Fruit fly (Drosophila melanogaster) whole organism, embryonic: ENCODE measurements around the gene CG16985.

Source experiments
- ATbp ChIP-seq: fragments of 200-800 bp; sonication (Bioruptor generic); optimal IDR thresholded peaks from 2 replicates; lab custom pipeline; 2017; ENCODE audit warnings: missing biosample characterization, mild to moderate bottlenecking, missing genetic modification characterization, missing genetic modification reagents
- Abd-B ChIP-seq: fragments of 200-800 bp; sonication (Bioruptor generic); optimal IDR thresholded peaks from 2 replicates; lab custom pipeline; 2018; ENCODE audit warnings: missing biosample characterization, mild to moderate bottlenecking, missing genetic modification characterization, moderate library complexity
- BEAF-32 ChIP-seq: fragments of 200-800 bp; sonication (Bioruptor generic); optimal IDR thresholded peaks from 3 replicates; lab custom pipeline; 2017; ENCODE audit warnings: missing biosample characterization, missing genetic modification characterization, mild to moderate bottlenecking, moderate library complexity, missing genetic modification reagents
- CG1024 ChIP-seq: fragments of 200-800 bp; sonication (Bioruptor generic); IDR thresholded peaks from 2 replicates; pipeline ENCODE4 v1.3.6; 2022; ENCODE audit warnings: missing biosample characterization, missing genetic modification characterization
- CG10462 ChIP-seq: fragments of 200-800 bp; sonication (Bioruptor generic); optimal IDR thresholded peaks from 2 replicates; lab custom pipeline; 2016; ENCODE audit warnings: missing biosample characterization, missing genetic modification characterization
- CG12744 ChIP-seq: fragments of 200-800 bp; sonication (Bioruptor generic); optimal IDR thresholded peaks from 2 replicates; lab custom pipeline; 2016; ENCODE audit warnings: missing biosample characterization, missing genetic modification characterization
- CG12942 ChIP-seq: fragments of 200-800 bp; sonication (Bioruptor generic); optimal IDR thresholded peaks from 3 replicates; lab custom pipeline; 2016; ENCODE audit warnings: missing biosample characterization, missing genetic modification characterization
- CG15479 ChIP-seq: fragments of 200-800 bp; sonication (Bioruptor generic); optimal IDR thresholded peaks from 3 replicates; lab custom pipeline; 2019; ENCODE audit warnings: missing biosample characterization, mild to moderate bottlenecking, missing genetic modification characterization, moderate library complexity
- CG15696 ChIP-seq: fragments of 200-800 bp; sonication (Bioruptor generic); optimal IDR thresholded peaks from 2 replicates; lab custom pipeline; 2019; ENCODE audit warnings: missing biosample characterization, mild to moderate bottlenecking, missing genetic modification characterization, moderate library complexity
- CG17912 ChIP-seq: fragments of 200-800 bp; sonication (Bioruptor generic); optimal IDR thresholded peaks from 2 replicates; lab custom pipeline; 2018; ENCODE audit warnings: missing biosample characterization, mild to moderate bottlenecking, missing genetic modification characterization
- CG1832 ChIP-seq: fragments of 200-800 bp; sonication (Bioruptor generic); optimal IDR thresholded peaks from 2 replicates; lab custom pipeline; 2017; ENCODE audit warnings: missing biosample characterization, mild to moderate bottlenecking, missing genetic modification characterization, inconsistent platforms
- CG2678 ChIP-seq: fragments of 200-800 bp; sonication (Bioruptor generic); optimal IDR thresholded peaks from 3 replicates; lab custom pipeline; 2019; ENCODE audit warnings: missing biosample characterization, mild to moderate bottlenecking, missing genetic modification characterization, moderate library complexity
- CG2875 ChIP-seq: fragments of 200-800 bp; sonication (Bioruptor generic); optimal IDR thresholded peaks from 2 replicates; lab custom pipeline; 2017; ENCODE audit warnings: missing biosample characterization, mild to moderate bottlenecking, missing genetic modification characterization, missing genetic modification reagents
- CG3847 ChIP-seq: fragments of 200-800 bp; sonication (Bioruptor generic); IDR thresholded peaks from 2 replicates; pipeline ENCODE4 v1.3.6; 2022; ENCODE audit warnings: missing biosample characterization, missing genetic modification characterization
- CG4707 ChIP-seq: fragments of 200-800 bp; sonication (Bioruptor generic); optimal IDR thresholded peaks from 2 replicates; lab custom pipeline; 2018; ENCODE audit warnings: missing biosample characterization, mild to moderate bottlenecking, missing genetic modification characterization, moderate library complexity
- CG5953 ChIP-seq: fragments of 200-800 bp; sonication (Bioruptor generic); IDR thresholded peaks from 2 replicates; pipeline ENCODE4 v1.3.6; 2022; ENCODE audit warnings: missing biosample characterization, missing genetic modification characterization
- CG7928 ChIP-seq: fragments of 200-800 bp; sonication (Bioruptor generic); optimal IDR thresholded peaks from 2 replicates; lab custom pipeline; 2017; ENCODE audit warnings: missing biosample characterization, mild to moderate bottlenecking, missing genetic modification characterization
- CG8388 ChIP-seq: fragments of 200-800 bp; sonication (Bioruptor generic); optimal IDR thresholded peaks from 2 replicates; lab custom pipeline; 2019; ENCODE audit warnings: missing biosample characterization, mild to moderate bottlenecking, missing genetic modification characterization, moderate library complexity
- CG9215 ChIP-seq: fragments of 200-800 bp; sonication (Bioruptor generic); IDR thresholded peaks from 2 replicates; pipeline ENCODE4 v1.3.6; 2022; ENCODE audit warnings: missing biosample characterization, missing genetic modification characterization
- CG9609 ChIP-seq: fragments of 200-800 bp; sonication (Bioruptor generic); optimal IDR thresholded peaks from 3 replicates; lab custom pipeline; 2016; ENCODE audit warnings: missing biosample characterization, missing genetic modification characterization
- Elba2 ChIP-seq: fragments of 200-800 bp; sonication (Bioruptor generic); optimal IDR thresholded peaks from 3 replicates; lab custom pipeline; 2016; ENCODE audit warnings: missing biosample characterization, missing genetic modification characterization
- HHEX ChIP-seq: fragments of 200-800 bp; sonication (Bioruptor generic); optimal IDR thresholded peaks from 3 replicates; lab custom pipeline; 2017; ENCODE audit warnings: missing biosample characterization, mild to moderate bottlenecking, missing genetic modification characterization, missing genetic modification reagents
- HLHmδ ChIP-seq: fragments of 200-800 bp; sonication (Bioruptor generic); optimal IDR thresholded peaks from 2 replicates; lab custom pipeline; 2018; ENCODE audit warnings: missing biosample characterization, mild to moderate bottlenecking, missing genetic modification characterization, moderate library complexity
- Hey ChIP-seq: fragments of 200-800 bp; sonication (Bioruptor generic); optimal IDR thresholded peaks from 3 replicates; lab custom pipeline; 2018; ENCODE audit warnings: missing biosample characterization, mild to moderate bottlenecking, missing genetic modification characterization
- Lim3 ChIP-seq: fragments of 200-800 bp; sonication (Bioruptor generic); IDR thresholded peaks from 2 replicates; pipeline ENCODE4 v1.3.6; 2022; ENCODE audit warnings: missing biosample characterization, missing genetic modification characterization
- MESR4 ChIP-seq: fragments of 200-800 bp; sonication (Bioruptor generic); optimal IDR thresholded peaks from 2 replicates; lab custom pipeline; 2018; ENCODE audit warnings: missing biosample characterization, mild to moderate bottlenecking, missing genetic modification characterization, moderate library complexity
- Oaz ChIP-seq: fragments of 200-800 bp; sonication (Bioruptor generic); IDR thresholded peaks from 2 replicates; pipeline ENCODE4 v1.3.6; 2022; ENCODE audit warnings: missing biosample characterization, missing genetic modification characterization
- Trl ChIP-seq, 3 experiments: fragments of >200 bp in 2 of 3; fragments of 200-800 bp in 1 of 3; sonication (Bioruptor generic) in 1 of 3; optimal IDR thresholded peaks; 2 replicates in 1 of 3; 3 replicates in 2 of 3; lab custom pipeline; 2016 to 2017; ENCODE audit warnings: missing biosample characterization in 1 of 3, missing genetic modification characterization in 1 of 3
- ato ChIP-seq: fragments of 200-800 bp; sonication (Bioruptor generic); IDR thresholded peaks from 2 replicates; pipeline ENCODE4 v1.3.6; 2022; ENCODE audit warnings: missing biosample characterization, missing genetic modification characterization; ENCODE audit not compliant: partially characterized antibody
- bbx ChIP-seq: fragments of 200-800 bp; sonication (Bioruptor generic); IDR thresholded peaks from 2 replicates; pipeline ENCODE4 v1.3.6; 2022; ENCODE audit warnings: missing biosample characterization, missing genetic modification characterization; ENCODE audit not compliant: partially characterized antibody
- bcd ChIP-seq: fragments of 200-800 bp; sonication (Bioruptor generic); optimal IDR thresholded peaks from 2 replicates; lab custom pipeline; 2017; ENCODE audit warnings: missing biosample characterization, mild to moderate bottlenecking, missing genetic modification characterization
- bowl ChIP-seq: fragments of 200-800 bp; sonication (Bioruptor generic); IDR thresholded peaks from 2 replicates; pipeline ENCODE4 v1.3.6; 2022; ENCODE audit warnings: missing biosample characterization, missing genetic modification characterization
- bsh ChIP-seq, 2 experiments: fragments of 200-800 bp; sonication (Bioruptor generic); optimal IDR thresholded peaks; 2 replicates each; lab custom pipeline; 2017 to 2018; ENCODE audit warnings: mild to moderate bottlenecking in 2 of 2, missing biosample characterization in 2 of 2, missing genetic modification characterization in 2 of 2, moderate library complexity in 1 of 2
- cg ChIP-seq: fragments of 200-800 bp; sonication (Bioruptor generic); optimal IDR thresholded peaks from 3 replicates; lab custom pipeline; 2019; ENCODE audit warnings: missing biosample characterization, mild to moderate bottlenecking, missing genetic modification characterization, moderate library complexity
- chinmo ChIP-seq: fragments of 200-800 bp; sonication (Bioruptor generic); IDR thresholded peaks from 4 replicates; pipeline ENCODE4 v1.3.6; 2022; ENCODE audit warnings: missing biosample characterization, missing genetic modification characterization; ENCODE audit not compliant: partially characterized antibody
- cwo ChIP-seq: fragments of 200-800 bp; sonication (Bioruptor generic); optimal IDR thresholded peaks from 3 replicates; lab custom pipeline; 2017; ENCODE audit warnings: missing biosample characterization, missing genetic modification characterization, mild to moderate bottlenecking, moderate library complexity, missing genetic modification reagents
- dimm ChIP-seq: fragments of 200-800 bp; sonication (Bioruptor generic); IDR thresholded peaks from 2 replicates; pipeline ENCODE4 v1.3.6; 2022; ENCODE audit warnings: missing biosample characterization, missing genetic modification characterization
- hkb ChIP-seq, 2 experiments: fragments of 200-800 bp in 1 of 2; fragments of >200 bp in 1 of 2; sonication (Bioruptor generic) in 1 of 2; IDR thresholded peaks in 1 of 2; optimal IDR thresholded peaks in 1 of 2; 2 replicates each; pipeline versions ENCODE4 v1.3.6 to Lab custom; 2017 to 2022; ENCODE audit warnings: missing biosample characterization in 1 of 2, missing genetic modification characterization in 1 of 2
- inv ChIP-seq: fragments of 200-800 bp; sonication (Bioruptor generic); IDR thresholded peaks from 2 replicates; pipeline ENCODE4 v1.3.6; 2022; ENCODE audit warnings: missing biosample characterization, missing genetic modification characterization; ENCODE audit not compliant: partially characterized antibody
- knrl ChIP-seq: fragments of 200-800 bp; sonication (Bioruptor generic); IDR thresholded peaks from 3 replicates; pipeline ENCODE4 v1.3.6; 2022; ENCODE audit warnings: missing biosample characterization, missing genetic modification characterization; ENCODE audit not compliant: partially characterized antibody
- mam ChIP-seq: fragments of 200-800 bp; sonication (Bioruptor generic); optimal IDR thresholded peaks from 3 replicates; lab custom pipeline; 2016; ENCODE audit warnings: missing biosample characterization, missing genetic modification characterization
- p53 ChIP-seq: fragments of 200-800 bp; sonication (Bioruptor generic); optimal IDR thresholded peaks from 2 replicates; lab custom pipeline; 2016; ENCODE audit warnings: missing biosample characterization, missing genetic modification characterization
- pho ChIP-seq: fragments of 200-800 bp; sonication (Bioruptor generic); optimal IDR thresholded peaks from 2 replicates; lab custom pipeline; 2016; ENCODE audit warnings: missing biosample characterization, missing genetic modification characterization
- pzg ChIP-seq: fragments of 200-800 bp; sonication (Bioruptor generic); optimal IDR thresholded peaks from 3 replicates; lab custom pipeline; 2018; ENCODE audit warnings: missing biosample characterization, mild to moderate bottlenecking, missing genetic modification characterization, moderate library complexity
- sc ChIP-seq, 3 experiments: fragments of >200 bp in 2 of 3; fragments of 200-800 bp in 1 of 3; sonication (Bioruptor generic) in 1 of 3; optimal IDR thresholded peaks; 2 replicates in 2 of 3; 3 replicates in 1 of 3; lab custom pipeline; 2017; ENCODE audit warnings: mild to moderate bottlenecking in 1 of 3, missing biosample characterization in 1 of 3, missing genetic modification characterization in 1 of 3, missing genetic modification reagents in 1 of 3
- seq ChIP-seq: fragments of 200-800 bp; sonication (Bioruptor generic); IDR thresholded peaks from 2 replicates; pipeline ENCODE4 v1.3.6; 2022; ENCODE audit warnings: missing biosample characterization, missing genetic modification characterization
- sim ChIP-seq: fragments of 200-800 bp; sonication (Bioruptor generic); IDR thresholded peaks from 2 replicates; pipeline ENCODE4 v1.3.6; 2022; ENCODE audit warnings: missing biosample characterization, missing genetic modification characterization

CG16985 gene

dm6 chr3L:2589167-2589910 is 9.8 kb upstream of the CG16985 start, which contains the start of gene dos:
Gene dos (plus strand): TSS chr3L:2589414.
- TF ChIP-seq bbx (GFP tag; lab: Robert Waterston, UW) = peak; percentile 81
- TF ChIP-seq dimm (GFP tag; lab: Robert Waterston, UW) = no peak
- no peak for TF ChIP-seq chinmo
- TF ChIP-seq CG9215 (GFP tag; lab: Robert Waterston, UW) = no peak
- TF ChIP-seq sc (optimal IDR thresholded peaks at IDR 0.05; lab: Kevin White, UChicago) = no peak
- no peak for TF ChIP-seq sc (GFP tag; optimal IDR thresholded peaks at IDR 0.05; lab: Kevin White, UChicago)
- TF ChIP-seq HHEX (GFP tag; lab: Kevin White, UChicago) = no peak
- TF ChIP-seq CG3847 (GFP tag; lab: Robert Waterston, UW) = peak; percentile 53
- peak; percentile 22 for TF ChIP-seq pho (GFP tag; lab: Kevin White, UChicago)
- TF ChIP-seq CG7928 (GFP tag; lab: Kevin White, UChicago) = peak; percentile 27
- TF ChIP-seq Abd-B = no peak
- peak; percentile 79 for TF ChIP-seq cg (GFP tag; lab: Kevin White, UChicago)
- peak; percentile 28 for TF ChIP-seq CG10462 (GFP tag; lab: Kevin White, UChicago)
- TF ChIP-seq bowl = no peak
- no peak for TF ChIP-seq ATbp (GFP tag; lab: Kevin White, UChicago)
- peak; percentile 44 for TF ChIP-seq CG2678 (tag; lab: Kevin White, UChicago)
- peak; percentile 84 for TF ChIP-seq BEAF-32 (GFP tag; lab: Kevin White, UChicago)
- peak; percentile 67 for TF ChIP-seq MESR4 (GFP tag; lab: Kevin White, UChicago)
- TF ChIP-seq CG15696 (tag; lab: Kevin White, UChicago) = peak; percentile 29
- TF ChIP-seq CG9609 (GFP tag; lab: Kevin White, UChicago) = peak; percentile 22
- no peak for TF ChIP-seq hkb (optimal IDR thresholded peaks at IDR 0.05; lab: Kevin White, UChicago)
- no peak for TF ChIP-seq hkb (GFP tag; IDR thresholded peaks at IDR 0.05; lab: Robert Waterston, UW)
- TF ChIP-seq CG12942 (GFP tag; lab: Kevin White, UChicago) = no peak
- TF ChIP-seq CG5953 (GFP tag; lab: Robert Waterston, UW) = no peak
- TF ChIP-seq inv (GFP tag; lab: Robert Waterston, UW) = peak; percentile 58
- TF ChIP-seq Hey (tag; lab: Kevin White, UChicago) = no peak
- no peak for TF ChIP-seq Trl (optimal IDR thresholded peaks at IDR 0.05; lab: Kevin White, UChicago)
- peak; percentile 61 for TF ChIP-seq Trl (GFP tag; optimal IDR thresholded peaks at IDR 0.05; lab: Kevin White, UChicago)
- TF ChIP-seq CG1832 (GFP tag; lab: Kevin White, UChicago) = no peak
- no peak for TF ChIP-seq p53 (GFP tag; lab: Kevin White, UChicago)
- TF ChIP-seq Elba2 (GFP tag; lab: Kevin White, UChicago) = no peak
- TF ChIP-seq CG1024 (GFP tag; lab: Robert Waterston, UW) = no peak
- no peak for TF ChIP-seq CG12744
- TF ChIP-seq Lim3 (GFP tag; lab: Robert Waterston, UW) = no peak
- peak; percentile 10 for TF ChIP-seq bcd (GFP tag; lab: Kevin White, UChicago)
- peak; percentile 71 for TF ChIP-seq ato (GFP tag; lab: Robert Waterston, UW)
- TF ChIP-seq mam (GFP tag; lab: Kevin White, UChicago) = no peak
- no peak for TF ChIP-seq cwo (GFP tag; lab: Kevin White, UChicago)
- no peak for TF ChIP-seq CG2875
- no peak for TF ChIP-seq CG4707 (GFP tag; lab: Kevin White, UChicago)
- TF ChIP-seq Oaz (GFP tag; lab: Robert Waterston, UW) = no peak
- peak; percentile 74 for TF ChIP-seq knrl (GFP tag; lab: Robert Waterston, UW)
- peak; percentile 46 for TF ChIP-seq CG8388 (GFP tag; lab: Kevin White, UChicago)
- peak; percentile 5 for TF ChIP-seq HLHmδ (GFP tag; lab: Kevin White, UChicago)
- peak; percentile 88 for TF ChIP-seq pzg (GFP tag; lab: Kevin White, UChicago)
- no peak for TF ChIP-seq sim (GFP tag; lab: Robert Waterston, UW)
- TF ChIP-seq bsh (GFP tag; optimal IDR thresholded peaks at IDR 0.05; lab: Kevin White, UChicago) = peak in 1 of 2 experiments; percentile 53
- no peak for TF ChIP-seq CG15479 (GFP tag; lab: Kevin White, UChicago)
- TF ChIP-seq seq (GFP tag; lab: Robert Waterston, UW) = no peak
- peak; percentile 17 for TF ChIP-seq CG17912 (GFP tag; lab: Kevin White, UChicago)
